Fruit fly (Drosophila melanogaster) whole organism, embryonic: ENCODE measurements around the gene ea.

Source experiments
- Atf6 ChIP-seq: fragments of 200-800 bp; sonication (Bioruptor generic); IDR thresholded peaks from 2 replicates; pipeline ENCODE4 v1.3.6; 2022; ENCODE audit warnings: missing biosample characterization, missing genetic modification characterization
- BtbVII ChIP-seq: fragments of 200-800 bp; sonication (Bioruptor generic); optimal IDR thresholded peaks from 3 replicates; lab custom pipeline; 2017; ENCODE audit warnings: missing biosample characterization, mild to moderate bottlenecking, missing genetic modification characterization
- CG10366 ChIP-seq: fragments of 200-800 bp; sonication (Bioruptor generic); IDR thresholded peaks from 2 replicates; pipeline ENCODE4 v1.3.6; 2022; ENCODE audit warnings: missing biosample characterization, missing genetic modification characterization
- CG11093 ChIP-seq: fragments of 200-800 bp; sonication (Bioruptor generic); IDR thresholded peaks from 3 replicates; pipeline ENCODE4 v1.3.6; 2022; ENCODE audit warnings: missing biosample characterization, missing genetic modification characterization
- CG1233 ChIP-seq: fragments of 200-800 bp; sonication (Bioruptor generic); optimal IDR thresholded peaks from 4 replicates; lab custom pipeline; 2018; ENCODE audit warnings: missing biosample characterization, mild to moderate bottlenecking, missing genetic modification characterization
- CG13894 ChIP-seq: fragments of 200-800 bp; sonication (Bioruptor generic); optimal IDR thresholded peaks from 3 replicates; lab custom pipeline; 2018; ENCODE audit warnings: missing biosample characterization, mild to moderate bottlenecking, missing genetic modification characterization, moderate library complexity
- CG14014 ChIP-seq: fragments of 200-800 bp; sonication (Bioruptor generic); IDR thresholded peaks from 2 replicates; pipeline ENCODE4 v1.3.6; 2022; ENCODE audit warnings: missing biosample characterization, missing genetic modification characterization
- CG17568 ChIP-seq: fragments of 200-800 bp; sonication (Bioruptor generic); optimal IDR thresholded peaks from 2 replicates; lab custom pipeline; 2018; ENCODE audit warnings: missing biosample characterization, mild to moderate bottlenecking, missing genetic modification characterization, moderate library complexity
- CG2116 ChIP-seq: fragments of 200-800 bp; sonication (Bioruptor generic); optimal IDR thresholded peaks from 3 replicates; lab custom pipeline; 2018; ENCODE audit warnings: missing biosample characterization, mild to moderate bottlenecking, missing genetic modification characterization
- CG31441 ChIP-seq: fragments of 200-800 bp; sonication (Bioruptor generic); IDR thresholded peaks from 2 replicates; pipeline ENCODE4 v1.3.6; 2022; ENCODE audit warnings: missing biosample characterization, missing genetic modification characterization
- CG32532 ChIP-seq: fragments of 200-800 bp; sonication (Bioruptor generic); IDR thresholded peaks from 2 replicates; pipeline ENCODE4 v1.3.6; 2022; ENCODE audit warnings: missing biosample characterization, missing genetic modification characterization
- CG33557 ChIP-seq: fragments of 200-800 bp; sonication (Bioruptor generic); optimal IDR thresholded peaks from 2 replicates; lab custom pipeline; 2019; ENCODE audit warnings: missing biosample characterization, mild to moderate bottlenecking, missing genetic modification characterization, moderate library complexity
- CG34224 ChIP-seq: fragments of 200-800 bp; sonication (Bioruptor generic); IDR thresholded peaks from 3 replicates; pipeline ENCODE4 v1.3.6; 2022; ENCODE audit warnings: missing biosample characterization, missing genetic modification characterization; ENCODE audit not compliant: partially characterized antibody
- CG42726 ChIP-seq: fragments of 200-800 bp; sonication (Bioruptor generic); IDR thresholded peaks from 2 replicates; pipeline ENCODE4 v1.3.6; 2022; ENCODE audit warnings: missing biosample characterization, missing genetic modification characterization; ENCODE audit not compliant: partially characterized antibody
- CG4328 ChIP-seq: fragments of 200-800 bp; sonication (Bioruptor generic); optimal IDR thresholded peaks from 3 replicates; lab custom pipeline; 2017; ENCODE audit warnings: missing biosample characterization, missing genetic modification reagents, missing genetic modification characterization
- CG6175 ChIP-seq: fragments of 200-800 bp; sonication (Bioruptor generic); IDR thresholded peaks from 3 replicates; pipeline ENCODE4 v1.3.6; 2022; ENCODE audit warnings: missing biosample characterization, missing genetic modification characterization
- CG6654 ChIP-seq: fragments of 200-800 bp; sonication (Bioruptor generic); optimal IDR thresholded peaks from 2 replicates; lab custom pipeline; 2017; ENCODE audit warnings: missing biosample characterization, mild to moderate bottlenecking, missing genetic modification characterization
- CG7963 ChIP-seq: fragments of 200-800 bp; sonication (Bioruptor generic); IDR thresholded peaks from 3 replicates; pipeline ENCODE4 v1.3.6; 2022; ENCODE audit warnings: missing biosample characterization, missing genetic modification characterization; ENCODE audit not compliant: partially characterized antibody
- CG8281 ChIP-seq: fragments of 200-800 bp; sonication (Bioruptor generic); optimal IDR thresholded peaks from 2 replicates; lab custom pipeline; 2018; ENCODE audit warnings: missing biosample characterization, mild to moderate bottlenecking, missing genetic modification characterization, moderate library complexity
- CrebB ChIP-seq: fragments of 200-800 bp; sonication (Bioruptor generic); optimal IDR thresholded peaks from 3 replicates; lab custom pipeline; 2018; ENCODE audit warnings: missing biosample characterization, mild to moderate bottlenecking, missing genetic modification characterization
- Dip3 ChIP-seq: fragments of 200-800 bp; sonication (Bioruptor generic); optimal IDR thresholded peaks from 3 replicates; lab custom pipeline; 2016; ENCODE audit warnings: missing biosample characterization, missing genetic modification characterization
- ERR ChIP-seq: fragments of 200-800 bp; sonication (Bioruptor generic); optimal IDR thresholded peaks from 2 replicates; lab custom pipeline; 2016; ENCODE audit warnings: missing biosample characterization, missing genetic modification characterization
- Fer3 ChIP-seq: fragments of 200-800 bp; sonication (Bioruptor generic); optimal IDR thresholded peaks from 2 replicates; lab custom pipeline; 2018; ENCODE audit warnings: missing biosample characterization, mild to moderate bottlenecking, missing genetic modification characterization, moderate library complexity
- HLH3B ChIP-seq: fragments of 200-800 bp; sonication (Bioruptor generic); IDR thresholded peaks from 2 replicates; pipeline ENCODE4 v1.3.6; 2022; ENCODE audit warnings: missing biosample characterization, missing genetic modification characterization
- Nf-YA ChIP-seq: fragments of 200-800 bp; sonication (Bioruptor generic); IDR thresholded peaks from 2 replicates; pipeline ENCODE4 v1.3.6; 2022; ENCODE audit warnings: missing biosample characterization, missing genetic modification characterization
- Oaz ChIP-seq: fragments of 200-800 bp; sonication (Bioruptor generic); IDR thresholded peaks from 2 replicates; pipeline ENCODE4 v1.3.6; 2022; ENCODE audit warnings: missing biosample characterization, missing genetic modification characterization
- Sin3A ChIP-seq: fragments of >200 bp; optimal IDR thresholded peaks from 2 replicates; lab custom pipeline; 2018
- al ChIP-seq: fragments of 200-800 bp; sonication (Bioruptor generic); IDR thresholded peaks from 2 replicates; pipeline ENCODE4 v1.3.6; 2022; ENCODE audit warnings: missing biosample characterization, missing genetic modification characterization
- bowl ChIP-seq: fragments of 200-800 bp; sonication (Bioruptor generic); IDR thresholded peaks from 2 replicates; pipeline ENCODE4 v1.3.6; 2022; ENCODE audit warnings: missing biosample characterization, missing genetic modification characterization
- btn ChIP-seq: fragments of 200-800 bp; sonication (Bioruptor generic); optimal IDR thresholded peaks from 2 replicates; lab custom pipeline; 2016; ENCODE audit warnings: missing biosample characterization, missing genetic modification characterization
- chinmo ChIP-seq: fragments of 200-800 bp; sonication (Bioruptor generic); IDR thresholded peaks from 4 replicates; pipeline ENCODE4 v1.3.6; 2022; ENCODE audit warnings: missing biosample characterization, missing genetic modification characterization; ENCODE audit not compliant: partially characterized antibody
- ci ChIP-seq: fragments of 200-800 bp; sonication (Bioruptor generic); IDR thresholded peaks from 3 replicates; pipeline ENCODE4 v1.3.6; 2022; ENCODE audit warnings: missing biosample characterization, missing genetic modification characterization
- corto ChIP-seq: fragments of 200-800 bp; sonication (Bioruptor generic); optimal IDR thresholded peaks from 2 replicates; lab custom pipeline; 2016; ENCODE audit warnings: missing biosample characterization, mild to moderate bottlenecking, missing genetic modification characterization, moderate library complexity
- croc ChIP-seq: fragments of 200-800 bp; sonication (Bioruptor generic); conservative IDR thresholded peaks from 3 replicates; pipeline ENCODE4 v1.3.6; 2022; ENCODE audit warnings: missing biosample characterization, missing genetic modification characterization
- dmrt99B ChIP-seq: fragments of 200-800 bp; sonication (Bioruptor generic); optimal IDR thresholded peaks from 2 replicates; lab custom pipeline; 2018; ENCODE audit warnings: missing biosample characterization, mild to moderate bottlenecking, missing genetic modification characterization, moderate library complexity
- ems ChIP-seq: fragments of 200-800 bp; sonication (Bioruptor generic); optimal IDR thresholded peaks from 3 replicates; lab custom pipeline; 2016; ENCODE audit warnings: missing biosample characterization, missing genetic modification characterization
- eve ChIP-seq, 2 experiments: fragments of >200 bp; optimal IDR thresholded peaks; 2 replicates each; lab custom pipeline; 2017; ENCODE audit warnings: missing biosample characterization in 2 of 2, missing genetic modification characterization in 2 of 2
- fru ChIP-seq: fragments of >200 bp; optimal IDR thresholded peaks from 2 replicates; lab custom pipeline; 2017
- grau ChIP-seq: fragments of 200-800 bp; optimal IDR thresholded peaks from 3 replicates; lab custom pipeline; 2019; ENCODE audit warnings: missing biosample characterization, mild to moderate bottlenecking, missing genetic modification characterization, moderate library complexity
- jing ChIP-seq: fragments of 200-800 bp; sonication (Bioruptor generic); optimal IDR thresholded peaks from 2 replicates; lab custom pipeline; 2018; ENCODE audit warnings: missing biosample characterization, mild to moderate bottlenecking, missing genetic modification characterization
- kah ChIP-seq: fragments of 200-800 bp; sonication (Bioruptor generic); optimal IDR thresholded peaks from 2 replicates; lab custom pipeline; 2018; ENCODE audit warnings: missing biosample characterization, mild to moderate bottlenecking, missing genetic modification characterization
- kni ChIP-seq: fragments of 200-800 bp; sonication (Bioruptor generic); optimal IDR thresholded peaks from 3 replicates; lab custom pipeline; 2017; ENCODE audit warnings: mild to moderate bottlenecking, missing biosample characterization, missing genetic modification reagents, missing genetic modification characterization
- lov ChIP-seq, 2 experiments: fragments of 200-800 bp in 1 of 2; fragments of >200 bp in 1 of 2; sonication (Bioruptor generic) in 1 of 2; IDR thresholded peaks in 1 of 2; optimal IDR thresholded peaks in 1 of 2; 2 replicates in 1 of 2; 3 replicates in 1 of 2; pipeline versions ENCODE4 v1.3.6 to Lab custom; 2017 to 2022; ENCODE audit warnings: missing biosample characterization in 1 of 2, missing genetic modification characterization in 1 of 2
- odd ChIP-seq: fragments of 200-800 bp; sonication (Bioruptor generic); optimal IDR thresholded peaks from 2 replicates; lab custom pipeline; 2017; ENCODE audit warnings: missing biosample characterization, mild to moderate bottlenecking, missing genetic modification characterization
- org-1 ChIP-seq: fragments of 200-800 bp; sonication (Bioruptor generic); optimal IDR thresholded peaks from 2 replicates; lab custom pipeline; 2017; ENCODE audit warnings: missing biosample characterization, missing genetic modification characterization
- pan ChIP-seq, 4 experiments: fragments of >200 bp in 3 of 4; fragments of 200-800 bp in 1 of 4; sonication (Bioruptor generic) in 1 of 4; optimal IDR thresholded peaks in 3 of 4; IDR thresholded peaks in 1 of 4; 2 replicates each; pipeline versions ENCODE4 v1.3.6 to Lab custom; 2017 to 2022; ENCODE audit warnings: missing biosample characterization in 2 of 4, missing genetic modification characterization in 2 of 4, mixed read lengths in 1 of 4
- pfk ChIP-seq: fragments of 200-800 bp; sonication (Bioruptor generic); optimal IDR thresholded peaks from 2 replicates; lab custom pipeline; 2018; ENCODE audit warnings: missing biosample characterization, mild to moderate bottlenecking, missing genetic modification characterization, moderate library complexity
- salm ChIP-seq: fragments of 200-800 bp; sonication (Bioruptor generic); optimal IDR thresholded peaks from 2 replicates; lab custom pipeline; 2018; ENCODE audit warnings: missing biosample characterization, mild to moderate bottlenecking, missing genetic modification characterization
- sens ChIP-seq: fragments of 200-800 bp; sonication (Bioruptor generic); peaks from one replicate; lab custom pipeline; 2016; ENCODE audit warnings: missing biosample characterization, missing genetic modification characterization
- slou ChIP-seq: fragments of 200-800 bp; sonication (Bioruptor generic); optimal IDR thresholded peaks from 3 replicates; lab custom pipeline; 2016; ENCODE audit warnings: missing biosample characterization, missing genetic modification characterization
- tup ChIP-seq: fragments of 200-800 bp; sonication (Bioruptor generic); optimal IDR thresholded peaks from 2 replicates; lab custom pipeline; 2016; ENCODE audit warnings: missing biosample characterization, mild to moderate bottlenecking, missing genetic modification characterization, moderate library complexity

Gene ea

dm6 chr3R:15347822-15348221 lies 19.3 kb downstream of the ea start, which contains the start of the genes CG42726 and CG42727 (continued):
- no peak for TF ChIP-seq corto (GFP tag; lab: Kevin White, UChicago)
- TF ChIP-seq salm (tag; lab: Kevin White, UChicago) = no peak
- TF ChIP-seq Dip3 (GFP tag; lab: Kevin White, UChicago) = no peak
- no peak for TF ChIP-seq tup (GFP tag; lab: Kevin White, UChicago)
- TF ChIP-seq pan (optimal IDR thresholded peaks at IDR 0.05; lab: Kevin White, UChicago) = no peak
- peak in 1 of 2 experiments; percentile 48 for TF ChIP-seq pan (GFP tag; optimal IDR thresholded peaks at IDR 0.05 in 1 of 2, IDR thresholded peaks at IDR 0.05 in 1 of 2)
- peak; percentile 52 for TF ChIP-seq ems (GFP tag; lab: Kevin White, UChicago)
- no peak for TF ChIP-seq pfk (GFP tag; lab: Kevin White, UChicago)
- peak; percentile 8 for TF ChIP-seq CG1233
- TF ChIP-seq CG6654 (GFP tag; lab: Kevin White, UChicago) = no peak
- no peak for TF ChIP-seq CG33557 (GFP tag; lab: Kevin White, UChicago)
- TF ChIP-seq bowl = no peak
- TF ChIP-seq grau (tag; lab: Kevin White, UChicago) = peak; percentile 39
- TF ChIP-seq CG10366 (GFP tag; lab: Robert Waterston, UW) = peak; percentile 40; the same call in 1 of the 2 replicates
- peak; percentile 66 for TF ChIP-seq ci (GFP tag; lab: Robert Waterston, UW)
- no peak for TF ChIP-seq kah (GFP tag; lab: Kevin White, UChicago)
- no peak for TF ChIP-seq CG17568 (GFP tag; lab: Kevin White, UChicago)
- peak; percentile 11; the same call in 1 of the 2 replicates for TF ChIP-seq Oaz (GFP tag; lab: Robert Waterston, UW)
- TF ChIP-seq CG42726 (GFP tag; lab: Robert Waterston, UW) = no peak
- TF ChIP-seq CG34224 (GFP tag; lab: Robert Waterston, UW) = no peak
- no peak for TF ChIP-seq fru (lab: Kevin White, UChicago)
- TF ChIP-seq croc = no peak
- TF ChIP-seq Sin3A (lab: Kevin White, UChicago) = no peak
- no peak for TF ChIP-seq CG8281 (tag; lab: Kevin White, UChicago)
- no peak for TF ChIP-seq eve (GFP tag; optimal IDR thresholded peaks at IDR 0.05; lab: Kevin White, UChicago)
- TF ChIP-seq dmrt99B = no peak
- TF ChIP-seq sens (GFP tag; lab: Kevin White, UChicago) = peak; percentile 58
- TF ChIP-seq CG14014 (GFP tag; lab: Robert Waterston, UW) = peak; percentile 62
- no peak for TF ChIP-seq btn (GFP tag; lab: Kevin White, UChicago)
- TF ChIP-seq CG2116 = peak; percentile 13
- TF ChIP-seq HLH3B (GFP tag; lab: Robert Waterston, UW) = no peak
- 0 out of 3 replicates have a peak, but pooled peaks have one; percentile 18 for TF ChIP-seq CG6175 (GFP tag; lab: Robert Waterston, UW)
- no peak for TF ChIP-seq CrebB (tag; lab: Kevin White, UChicago)
- TF ChIP-seq Nf-YA (GFP tag; lab: Robert Waterston, UW) = no peak
- TF ChIP-seq CG13894 (tag; lab: Kevin White, UChicago) = no peak
- no peak for TF ChIP-seq BtbVII (GFP tag; lab: Kevin White, UChicago)
- no peak for TF ChIP-seq org-1 (GFP tag; lab: Kevin White, UChicago)
- TF ChIP-seq ERR (GFP tag; lab: Kevin White, UChicago) = no peak
- TF ChIP-seq lov (optimal IDR thresholded peaks at IDR 0.05; lab: Kevin White, UChicago) = no peak
- no peak for TF ChIP-seq lov (GFP tag; IDR thresholded peaks at IDR 0.05; lab: Robert Waterston, UW)
- TF ChIP-seq CG4328 = no peak
- TF ChIP-seq CG11093 (GFP tag; lab: Robert Waterston, UW) = no peak
- TF ChIP-seq slou (GFP tag; lab: Kevin White, UChicago) = no peak
- TF ChIP-seq odd = no peak
- TF ChIP-seq CG7963 = 0 out of 3 replicates have a peak, but pooled peaks have one; percentile 16
- TF ChIP-seq al (GFP tag; lab: Robert Waterston, UW) = no peak
- TF ChIP-seq chinmo (GFP tag; lab: Robert Waterston, UW) = no peak
- TF ChIP-seq CG32532 (GFP tag; lab: Robert Waterston, UW) = peak; percentile 16; the same call in 1 of the 2 replicates
- no peak; the same call in 1 of the 2 replicates for TF ChIP-seq CG31441 (GFP tag; lab: Robert Waterston, UW)
- peak; percentile 6 for TF ChIP-seq Fer3 (tag; lab: Kevin White, UChicago)
- TF ChIP-seq kni (GFP tag; lab: Kevin White, UChicago) = peak; percentile 36
- TF ChIP-seq jing (GFP tag; lab: Kevin White, UChicago) = no peak
- TF ChIP-seq Atf6 (GFP tag; lab: Robert Waterston, UW) = no peak
